Fruit fly (Drosophila melanogaster) Kc167 (cell line): ENCODE results near the gene Rab18.

Experiments
- Myc ChIP-seq: fragments of >200 bp; optimal IDR thresholded peaks from 2 replicates; lab custom pipeline; 2017; ENCODE audit warnings: missing external identifiers
- Sin3A ChIP-seq: fragments of >200 bp; optimal IDR thresholded peaks from 2 replicates; lab custom pipeline; 2018; ENCODE audit warnings: missing external identifiers
- h ChIP-seq: fragments of >200 bp; optimal IDR thresholded peaks from 3 replicates; lab custom pipeline; 2018; ENCODE audit warnings: missing external identifiers
- insv ChIP-seq: fragments of >200 bp; optimal IDR thresholded peaks from 3 replicates; lab custom pipeline; 2018; ENCODE audit warnings: missing external identifiers
- psq ChIP-seq: fragments of >200 bp; optimal IDR thresholded peaks from 2 replicates; lab custom pipeline; 2017; ENCODE audit warnings: missing external identifiers
- ttk ChIP-seq: sonication (Bioruptor generic); optimal IDR thresholded peaks from 2 replicates; lab custom pipeline; 2017; ENCODE audit warnings: missing external identifiers

The Rab18 gene

DNA sequence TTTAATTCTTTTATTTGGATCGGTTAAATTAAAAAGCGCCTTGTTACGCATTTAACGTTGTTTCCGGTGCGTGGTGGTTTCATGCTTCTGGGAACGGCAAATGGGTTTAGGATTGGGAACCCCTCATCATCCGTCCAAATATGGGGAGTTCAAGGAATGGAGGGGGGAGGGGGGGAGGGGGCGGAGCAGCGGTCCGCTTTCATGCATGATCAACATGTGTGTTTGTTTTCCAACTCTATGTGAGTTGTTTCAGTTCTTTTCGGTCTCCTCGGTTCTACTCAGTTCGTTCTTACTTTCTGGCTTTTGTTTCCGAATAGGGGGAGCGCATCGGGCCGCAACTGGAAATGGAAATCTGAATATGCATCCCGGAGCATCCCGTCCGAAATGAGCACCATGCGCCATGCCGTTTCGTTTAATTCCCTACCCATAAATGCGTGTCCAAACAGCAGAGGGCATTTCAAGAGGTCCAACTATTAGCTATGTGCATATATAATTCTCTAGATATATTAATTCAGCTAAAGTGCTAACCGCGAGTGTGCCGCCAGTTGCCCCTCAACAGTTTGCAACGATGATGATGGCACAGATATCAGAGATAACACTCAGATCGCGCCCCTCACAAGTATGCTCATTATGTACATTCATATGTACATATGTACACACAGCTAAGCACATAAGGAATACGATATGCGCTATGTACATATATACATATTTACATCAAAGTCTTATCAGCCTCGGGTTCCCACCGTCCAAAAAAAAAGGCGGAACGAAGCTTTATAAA is 6.0 kb upstream of the Rab18 start:
- TF ChIP-seq Myc (lab: Kevin White, UChicago), result no peak
- TF ChIP-seq insv (lab: Kevin White, UChicago), result no peak
- no peak for TF ChIP-seq ttk
- no peak for TF ChIP-seq h (lab: Kevin White, UChicago)

DNA sequence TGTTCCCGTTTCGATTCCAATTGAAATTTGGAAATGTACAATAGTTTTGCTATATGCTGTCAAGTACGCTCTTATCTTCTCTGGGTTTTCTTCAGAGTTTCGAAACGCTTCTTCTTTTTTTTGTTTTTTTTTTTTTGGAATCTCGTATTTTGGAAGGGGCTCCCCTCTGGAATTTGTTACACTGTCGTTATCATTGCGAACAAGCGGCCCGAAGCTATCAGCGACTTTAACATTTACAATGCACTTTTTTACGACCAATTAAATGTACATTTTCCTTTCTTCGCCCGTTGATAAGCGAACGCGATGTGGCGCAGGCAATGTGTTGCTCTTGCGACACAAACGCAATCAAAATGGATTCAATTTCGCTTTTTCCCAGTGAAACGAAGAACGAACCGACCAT is 5.2 kb upstream of the Rab18 start:
- TF ChIP-seq Sin3A (lab: Kevin White, UChicago) (no peak), ttk (no peak), insv (lab: Kevin White, UChicago) (no peak), h (lab: Kevin White, UChicago) (no peak), Myc (lab: Kevin White, UChicago) (no peak), psq (lab: Kevin White, UChicago) (no peak)

DNA sequence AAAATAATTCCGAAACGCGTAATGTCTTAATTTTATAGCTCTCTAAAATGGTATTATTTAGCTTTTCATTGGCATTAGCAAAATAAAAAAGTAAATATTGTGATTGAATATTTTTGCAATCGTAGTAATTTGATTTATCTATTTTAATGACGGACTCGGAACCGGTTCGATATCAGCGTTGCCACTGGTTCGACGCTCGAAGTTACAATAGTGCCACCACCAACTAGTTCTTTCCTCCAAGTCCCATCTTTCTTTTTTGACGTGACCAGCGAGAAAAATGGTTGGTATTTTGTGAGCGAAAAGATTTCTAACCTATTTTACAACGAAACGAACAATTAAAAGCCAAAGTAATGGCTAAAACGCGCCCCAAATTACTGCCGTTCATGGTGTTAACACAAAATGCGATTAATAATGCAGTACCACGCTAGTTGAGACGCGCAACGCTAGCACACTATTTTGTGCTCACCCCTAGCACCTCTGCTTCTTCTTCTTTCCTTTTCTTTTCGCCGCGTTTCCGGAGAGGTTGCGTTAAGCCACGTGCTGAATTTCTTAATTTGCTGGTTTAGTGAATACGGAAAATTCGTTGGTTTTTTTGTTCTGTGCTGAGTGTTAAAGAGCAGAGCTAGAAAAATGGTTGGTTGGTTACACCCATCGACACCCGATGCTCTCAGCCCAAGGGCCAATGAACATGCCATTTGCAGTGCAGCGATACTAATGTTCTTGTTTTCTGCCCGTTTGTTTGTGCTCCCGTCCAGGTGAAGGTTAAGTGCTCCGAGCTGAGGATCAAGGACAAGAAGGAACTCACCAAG is 835 bp upstream of the Rab18 start, which contains the start of gene RpL35:
Gene RpL35, plus strand, starts transcription at position 159 of the 809 bp plus-strand sequence.
- TF ChIP-seq Myc (lab: Kevin White, UChicago) (no peak), h (lab: Kevin White, UChicago) (no peak), Sin3A (lab: Kevin White, UChicago) (no peak), psq (lab: Kevin White, UChicago) (no peak), insv (lab: Kevin White, UChicago) (no peak), ttk (no peak)

DNA sequence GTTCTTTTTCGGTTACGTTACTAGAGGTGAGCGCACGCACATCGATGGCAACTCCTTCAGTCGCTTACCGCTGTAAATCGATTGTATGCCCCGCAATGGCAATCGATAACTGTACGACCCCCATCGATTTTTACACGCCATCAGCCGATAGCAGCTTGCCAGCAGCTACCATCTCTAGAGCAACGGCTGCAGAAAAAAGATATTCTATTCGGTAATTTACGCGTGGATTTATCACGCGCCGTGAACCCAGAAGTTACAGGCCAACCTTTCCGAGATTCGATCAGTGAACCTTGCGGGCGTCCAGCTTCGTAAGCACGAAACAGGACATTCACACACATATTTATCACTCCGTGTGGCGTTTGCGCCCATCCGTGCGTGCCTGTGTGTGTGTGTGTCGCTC is 5.7 kb downstream of the Rab18 start, which contains the start of the genes Sirt4 and CG4119:
Gene Sirt4, minus strand, starts transcription at position 39 of the 400 bp plus-strand sequence.
Gene CG4119, plus strand, starts transcription at position 151 of the 400 bp plus-strand sequence.
- no peak for TF ChIP-seq ttk
- no peak for TF ChIP-seq psq (lab: Kevin White, UChicago)

DNA sequence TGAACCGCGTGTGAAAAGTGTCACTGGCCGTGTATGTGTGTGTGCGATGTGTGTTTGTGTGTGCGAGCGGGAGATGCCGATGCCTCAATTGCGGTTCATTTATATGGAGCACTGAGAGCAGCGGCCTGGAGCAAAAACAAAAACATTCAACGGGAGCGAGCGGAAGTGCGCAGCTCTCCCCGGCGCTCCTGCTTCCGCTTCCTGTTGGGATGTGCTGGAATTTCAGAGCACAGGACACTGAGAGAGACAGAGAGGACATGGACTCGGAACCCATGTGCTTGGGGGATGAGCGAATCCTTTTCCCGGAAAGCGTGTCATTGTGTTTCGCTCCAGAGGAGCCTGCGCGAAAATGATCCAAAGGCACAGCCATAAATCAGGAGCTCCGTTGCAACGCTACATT is 7.4 kb downstream of the Rab18 start:
- TF ChIP-seq Myc (lab: Kevin White, UChicago), result no peak
- TF ChIP-seq ttk, result no peak
- TF ChIP-seq h (lab: Kevin White, UChicago), result no peak
- TF ChIP-seq Sin3A (lab: Kevin White, UChicago), result no peak
- no peak for TF ChIP-seq psq (lab: Kevin White, UChicago)

DNA sequence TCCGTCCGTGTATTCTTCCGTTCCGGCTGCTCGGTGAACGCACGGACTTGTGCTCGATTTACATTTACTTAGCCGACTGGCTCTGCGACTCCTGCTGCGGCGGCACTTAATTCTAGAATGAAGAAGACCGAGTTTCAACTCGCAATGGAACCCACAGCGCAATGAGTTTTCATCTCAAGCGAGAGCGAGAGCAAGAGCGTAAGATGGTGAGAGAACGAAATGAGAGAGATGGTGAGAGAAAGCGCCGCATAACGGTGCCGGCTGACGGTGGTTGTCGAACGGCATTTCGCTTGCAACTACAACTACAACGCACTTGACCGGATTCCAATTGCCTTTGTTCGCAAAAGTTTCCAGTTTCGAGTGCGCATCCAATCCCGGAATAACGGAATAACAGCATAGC is 8.9 kb downstream of the Rab18 start, which contains the start of gene OtopLc:
Gene OtopLc, minus strand, starts transcription at position 101 of the 400 bp plus-strand sequence.
- TF ChIP-seq ttk, result no peak
- no peak for TF ChIP-seq Sin3A (lab: Kevin White, UChicago)
- TF ChIP-seq h (lab: Kevin White, UChicago), result no peak
- TF ChIP-seq psq (lab: Kevin White, UChicago), result no peak
- TF ChIP-seq Myc (lab: Kevin White, UChicago), result no peak

DNA sequence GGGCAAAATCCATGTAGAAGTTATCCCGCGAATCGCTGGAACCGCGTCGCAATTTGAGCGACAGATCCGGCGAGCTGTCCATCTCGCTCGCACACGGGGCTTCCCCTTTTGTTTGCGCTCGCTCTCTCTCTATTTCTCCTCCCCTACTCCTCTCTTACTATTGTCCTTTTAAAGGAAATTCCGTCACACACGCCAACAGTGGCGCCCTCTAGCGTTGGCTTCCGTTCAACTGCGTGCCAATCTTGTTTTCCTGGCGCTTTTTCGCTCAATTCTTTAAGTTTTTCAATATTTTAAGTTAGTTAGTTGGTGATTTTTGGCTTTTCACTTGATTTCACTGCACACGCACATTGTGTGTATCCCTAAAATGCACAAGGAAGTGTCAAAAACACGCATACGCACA is 9.6 kb downstream of the Rab18 start:
- TF ChIP-seq insv (lab: Kevin White, UChicago) (no peak), ttk (no peak), psq (lab: Kevin White, UChicago) (no peak), h (lab: Kevin White, UChicago) (no peak), Myc (lab: Kevin White, UChicago) (no peak), Sin3A (lab: Kevin White, UChicago) (no peak)

DNA sequence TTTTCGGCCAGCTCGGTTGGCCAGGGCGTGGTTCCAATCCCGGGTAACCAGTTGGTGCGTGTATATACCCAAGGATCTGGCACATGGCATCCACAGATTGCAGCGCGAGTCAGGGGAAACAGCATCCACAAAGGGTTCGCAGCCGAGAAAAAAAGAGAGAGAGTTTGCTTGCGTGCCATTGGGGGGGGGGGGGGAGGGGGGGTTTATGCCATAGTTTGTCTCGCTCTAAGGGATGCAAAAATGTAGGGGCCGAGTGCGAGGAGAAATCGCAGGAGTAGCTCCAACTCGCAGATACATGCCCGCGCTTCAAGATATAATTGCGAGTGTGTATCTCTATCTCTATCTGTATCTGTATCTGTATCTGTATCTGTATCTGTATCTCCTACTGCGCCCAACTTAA is 21.6 kb downstream of the Rab18 start:
- TF ChIP-seq ttk, result no peak
- no peak for TF ChIP-seq insv (lab: Kevin White, UChicago)
- TF ChIP-seq h (lab: Kevin White, UChicago), result no peak
- no peak for TF ChIP-seq Myc (lab: Kevin White, UChicago)
- no peak for TF ChIP-seq psq (lab: Kevin White, UChicago)
- TF ChIP-seq Sin3A (lab: Kevin White, UChicago), result no peak

DNA sequence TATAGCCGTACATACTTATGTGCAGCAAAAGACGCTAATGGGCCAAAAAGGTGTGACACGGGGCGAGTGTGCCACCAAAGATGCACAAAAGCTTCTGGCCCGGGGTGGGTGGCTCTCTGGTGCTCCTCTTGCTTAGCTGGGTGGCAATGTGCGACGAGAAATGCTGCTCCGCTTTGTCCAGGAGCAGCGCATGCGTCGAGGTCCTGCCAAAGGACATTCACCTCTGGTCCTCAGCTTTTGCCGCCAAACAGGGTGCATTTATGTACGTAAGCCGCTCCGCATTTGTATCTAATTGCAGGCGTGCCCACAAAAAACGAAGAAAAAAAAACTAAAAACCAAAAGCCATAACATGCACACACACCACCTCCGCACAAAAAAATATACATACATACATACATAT is 22.2 kb downstream of the Rab18 start:
- TF ChIP-seq ttk (no peak), h (lab: Kevin White, UChicago) (no peak), insv (lab: Kevin White, UChicago) (no peak), Sin3A (lab: Kevin White, UChicago) (no peak), psq (lab: Kevin White, UChicago) (no peak), Myc (lab: Kevin White, UChicago) (no peak)

DNA sequence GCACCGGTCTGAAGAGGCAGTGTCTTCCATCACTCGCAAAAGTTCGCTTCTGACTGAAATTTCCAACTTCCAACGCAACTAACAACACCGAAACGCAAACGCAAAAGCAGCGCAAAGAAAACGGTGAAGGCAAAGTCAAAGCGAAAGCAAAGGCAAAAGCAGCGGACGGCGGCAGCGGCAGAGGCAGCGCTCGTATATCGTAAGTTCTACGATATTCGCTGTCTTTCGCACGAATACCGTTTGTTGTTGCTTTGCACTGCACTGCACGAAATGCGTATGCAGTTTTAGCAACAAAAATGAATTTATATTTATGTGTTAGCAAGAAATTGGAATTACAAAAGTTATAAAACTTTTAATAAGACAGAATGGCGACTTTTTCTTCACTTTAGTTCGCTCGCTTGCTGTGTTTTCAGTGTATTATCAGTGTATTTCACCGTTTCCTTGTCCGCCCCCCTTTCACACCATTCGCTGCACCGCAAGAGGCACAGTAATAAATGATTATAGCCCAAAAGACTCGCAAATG is 23.1 kb downstream of the Rab18 start, which contains the start of gene OtopLa:
Gene OtopLa, minus strand, starts transcription at position 51 of the 523 bp plus-strand sequence.
- TF ChIP-seq h (lab: Kevin White, UChicago) (no peak), Sin3A (lab: Kevin White, UChicago) (no peak), ttk (no peak), Myc (lab: Kevin White, UChicago) (no peak), insv (lab: Kevin White, UChicago) (no peak), psq (lab: Kevin White, UChicago) (no peak)

DNA sequence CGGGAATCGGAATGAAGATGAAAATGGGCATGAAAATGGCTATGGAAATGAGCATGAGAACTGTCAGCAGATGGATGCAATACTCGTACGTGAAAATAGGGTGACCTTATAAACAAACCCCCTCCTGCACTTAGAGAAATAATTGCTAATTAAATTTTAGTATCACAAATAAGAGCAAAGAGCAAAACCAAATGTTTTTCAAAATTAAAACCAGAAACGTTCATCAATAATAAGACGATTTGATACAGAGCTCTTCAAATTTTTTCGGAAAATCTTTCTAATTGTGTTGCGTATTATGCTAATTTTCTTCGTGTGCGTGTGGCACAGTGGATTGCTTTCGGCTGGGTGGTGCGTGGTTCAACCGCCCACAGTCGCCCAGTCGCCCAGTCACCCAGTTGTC is 25.4 kb downstream of the Rab18 start:
- no peak for TF ChIP-seq ttk
- TF ChIP-seq h (lab: Kevin White, UChicago), result no peak
- no peak for TF ChIP-seq psq (lab: Kevin White, UChicago)
- TF ChIP-seq Sin3A (lab: Kevin White, UChicago), result no peak
- no peak for TF ChIP-seq insv (lab: Kevin White, UChicago)
